Worm (Caenorhabditis elegans) whole organism, late embryonic: Measurements from ENCODE around the gene F15A4.5.

Experiments
- ama-1 ChIP-seq: fragments of 150-350 bp; optimal IDR thresholded peaks from 2 replicates; lab custom pipeline; 2014
- ceh-22 ChIP-seq: sonication (generic microtip); optimal IDR thresholded peaks from 2 replicates; lab custom pipeline; 2017; ENCODE audit warnings: missing biosample characterization, missing genetic modification characterization
- ceh-48 ChIP-seq: sonication (generic microtip); optimal IDR thresholded peaks from 2 replicates; lab custom pipeline; 2016; ENCODE audit warnings: missing genetic modification characterization, inconsistent platforms, missing compliant biosample characterization
- ceh-9 ChIP-seq: sonication (generic microtip); optimal IDR thresholded peaks from 2 replicates; lab custom pipeline; 2016; ENCODE audit warnings: mild to moderate bottlenecking, missing genetic modification characterization, inconsistent platforms, missing compliant biosample characterization
- ets-4 ChIP-seq: sonication (generic microtip); optimal IDR thresholded peaks from 2 replicates; lab custom pipeline; 2016; ENCODE audit warnings: missing genetic modification characterization, missing compliant biosample characterization
- fax-1 ChIP-seq: sonication (generic microtip); optimal IDR thresholded peaks from 2 replicates; lab custom pipeline; 2016; ENCODE audit warnings: missing genotype, missing genetic modification characterization, missing compliant biosample characterization
- fkh-10 ChIP-seq: fragments of 150-350 bp; optimal IDR thresholded peaks from 2 replicates; lab custom pipeline; 2014; ENCODE audit warnings: missing biosample characterization, missing genetic modification reagents, missing genetic modification characterization
- hlh-6 ChIP-seq: sonication (generic microtip); optimal IDR thresholded peaks from 2 replicates; lab custom pipeline; 2016; ENCODE audit warnings: missing genotype, missing genetic modification characterization, missing compliant biosample characterization
- nfya-1 ChIP-seq: sonication (generic microtip); optimal IDR thresholded peaks from 2 replicates; lab custom pipeline; 2017; ENCODE audit warnings: missing genetic modification characterization, mild to moderate bottlenecking, missing compliant biosample characterization, antibody characterized with exemption, moderate library complexity
- pha-4 ChIP-seq: fragments of 150-350 bp; optimal IDR thresholded peaks from 2 replicates; lab custom pipeline; 2018; ENCODE audit warnings: missing biosample characterization, missing genetic modification reagents, missing genetic modification characterization
- ttx-3 ChIP-seq: sonication (generic microtip); optimal IDR thresholded peaks from 2 replicates; lab custom pipeline; 2016; ENCODE audit warnings: missing genetic modification reagents, missing genetic modification characterization, missing compliant biosample characterization
- unc-55 ChIP-seq: sonication (generic microtip); optimal IDR thresholded peaks from 2 replicates; lab custom pipeline; 2017; ENCODE audit warnings: missing biosample characterization, missing genetic modification reagents, missing genetic modification characterization

DNA sequence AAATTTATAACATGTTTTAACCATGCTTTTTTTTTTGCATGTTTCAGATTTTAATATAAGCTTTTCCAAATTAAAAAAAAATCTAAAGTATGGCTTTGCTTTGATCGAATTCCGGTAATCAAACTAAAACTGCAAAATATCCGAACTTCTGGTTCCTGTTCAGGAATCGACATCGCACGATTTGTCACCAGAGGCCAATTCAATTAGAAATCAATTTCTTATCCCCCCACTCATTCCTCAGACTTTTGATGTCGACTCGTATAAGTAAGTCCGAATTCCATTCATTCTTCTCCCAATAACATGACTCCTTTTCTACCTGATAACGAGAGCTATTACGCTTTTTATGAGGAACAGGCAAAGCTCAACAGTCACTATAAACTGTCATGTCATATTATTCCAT lies 22.8 kb downstream of the F15A4.5 start, which contains the start of gene srh-27:
- TF ChIP-seq unc-55 (GFP tag; lab: Kevin White, UChicago), result no peak
- TF ChIP-seq ceh-48 (tag; lab: Kevin White, UChicago), result no peak
- TF ChIP-seq ttx-3, result no peak
- TF ChIP-seq nfya-1 (tag; lab: Kevin White, UChicago), result no peak
- TF ChIP-seq hlh-6, result no peak
- no peak for TF ChIP-seq ets-4 (tag; lab: Kevin White, UChicago)
- no peak for TF ChIP-seq pha-4 (tag; lab: Kevin White, UChicago)
- no peak for TF ChIP-seq fkh-10 (GFP tag; lab: Kevin White, UChicago)
- TF ChIP-seq fax-1 (tag; lab: Kevin White, UChicago), result no peak
- no peak for TF ChIP-seq ama-1
- no peak for TF ChIP-seq ceh-9
- TF ChIP-seq ceh-22 (tag; lab: Kevin White, UChicago), result no peak
